Worm (Caenorhabditis elegans) whole organism, L1 larva: ENCODE data around the gene Y41D4B.24.

Experiments
- efl-1 ChIP-seq, 4 experiments: fragments of 150-350 bp; optimal IDR thresholded peaks in 3 of 4; peaks in 1 of 4; 1 replicate in 1 of 4; 2 replicates in 3 of 4; lab custom pipeline; 2014; ENCODE audit warnings: missing biosample characterization in 2 of 4, missing genetic modification characterization in 2 of 4, missing genetic modification reagents in 2 of 4
- lin-14 ChIP-seq: fragments of 200-800 bp; sonication (Bioruptor generic); optimal IDR thresholded peaks from 2 replicates; lab custom pipeline; 2018; ENCODE audit warnings: mild to moderate bottlenecking, missing genetic modification characterization, moderate library complexity, missing compliant biosample characterization
- lsy-2 ChIP-seq, 2 experiments: fragments of 150-350 bp; optimal IDR thresholded peaks; 2 replicates each; lab custom pipeline; 2014; ENCODE audit warnings: missing biosample characterization in 2 of 2, missing genetic modification characterization in 2 of 2
- mab-9 ChIP-seq: fragments of 200-800 bp; sonication (Bioruptor generic); IDR thresholded peaks from 2 replicates; pipeline ENCODE4 v1.3.6; 2022; ENCODE audit warnings: missing genetic modification reagents, missing genetic modification characterization, missing compliant biosample characterization
- nhr-85 ChIP-seq: sonication (generic microtip); peaks from one replicate; lab custom pipeline; 2016; ENCODE audit warnings: missing genetic modification characterization, inconsistent platforms, missing compliant biosample characterization
- pax-3 ChIP-seq: fragments of 200-800 bp; sonication (Bioruptor generic); optimal IDR thresholded peaks from 2 replicates; lab custom pipeline; 2018; ENCODE audit warnings: mild to moderate bottlenecking, missing genetic modification characterization, moderate library complexity, missing compliant biosample characterization
- swsn-7 ChIP-seq: sonication (generic microtip); optimal IDR thresholded peaks from 2 replicates; lab custom pipeline; 2016; ENCODE audit warnings: missing genetic modification characterization, missing compliant biosample characterization
- xbp-1 ChIP-seq: sonication (generic microtip); optimal IDR thresholded peaks from 2 replicates; lab custom pipeline; 2016; ENCODE audit warnings: missing genetic modification characterization, missing compliant biosample characterization

The Y41D4B.24 gene

DNA sequence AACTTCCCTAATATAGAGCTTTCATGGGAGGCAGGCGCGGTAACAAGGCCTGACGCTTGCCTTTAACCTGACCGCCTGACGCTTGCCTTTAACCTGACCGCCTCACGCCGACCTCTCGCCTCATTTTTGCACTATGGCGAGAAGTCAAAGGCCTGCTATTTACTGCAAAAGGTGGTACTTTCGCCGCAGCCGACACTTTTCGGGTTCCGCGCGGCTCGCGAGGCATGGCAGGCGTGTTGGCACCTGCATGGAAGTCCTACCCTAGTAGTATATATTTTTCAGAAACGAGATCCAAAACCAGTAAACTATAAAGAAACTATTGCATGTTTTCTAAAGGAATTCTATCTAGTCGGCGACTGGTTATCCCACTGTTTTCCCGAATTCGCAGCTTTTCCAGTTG, 53.2 kb downstream of the Y41D4B.24 start:
- TF ChIP-seq nhr-85, result peak; percentile 2
- TF ChIP-seq lin-14 (GFP tag; lab: Kevin White, UChicago), result no peak
- TF ChIP-seq efl-1 (optimal IDR thresholded peaks at IDR 0.05; lab: Kevin White, UChicago), result no peak
- peak in 1 of 2 experiments; percentile 80 for TF ChIP-seq efl-1 (GFP tag; optimal IDR thresholded peaks at IDR 0.05 in 1 of 2; lab: Kevin White, UChicago)
- TF ChIP-seq mab-9 (GFP tag; lab: Robert Waterston, UW), result no peak
- TF ChIP-seq, all 84 proteins: peak for 2

DNA sequence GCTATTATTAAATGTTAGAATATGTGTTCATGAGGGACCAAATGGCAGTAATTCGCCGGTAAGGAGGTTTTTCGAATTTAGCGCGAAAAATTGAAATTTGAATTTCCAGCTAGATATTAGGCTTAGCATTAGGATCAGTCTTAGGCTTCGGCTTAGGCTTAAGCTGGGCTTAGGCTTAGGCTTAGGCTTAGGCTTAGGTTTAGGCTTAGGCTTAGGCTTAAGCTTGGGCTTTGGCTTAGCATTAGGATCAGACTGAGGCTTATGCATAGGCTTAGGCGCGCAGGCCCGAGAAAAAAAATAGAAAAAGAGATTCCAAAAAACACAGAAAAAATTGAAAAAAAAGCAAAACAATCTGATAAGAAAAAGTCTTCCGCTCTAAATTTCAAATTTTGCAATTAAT, 53.7 kb downstream of the Y41D4B.24 start:
- no peak for TF ChIP-seq xbp-1 (tag; lab: Kevin White, UChicago)
- TF ChIP-seq lsy-2 (tag; optimal IDR thresholded peaks at IDR 0.05; lab: Kevin White, UChicago), result no peak
- no peak for TF ChIP-seq pax-3 (tag; lab: Kevin White, UChicago)
- no peak for TF ChIP-seq swsn-7 (tag; lab: Kevin White, UChicago)
- TF ChIP-seq, all 84 proteins: peak for 0
